Fruit fly (Drosophila melanogaster) whole organism, wandering third instar larva: Measurements from ENCODE around the gene Nemp.
A peak's percentile ranks its signal among the peaks of the same experiment; 100 is the strongest.

Experiments
- CrebA ChIP-seq: fragments of 200-800 bp; sonication (Bioruptor generic); optimal IDR thresholded peaks from 2 replicates; lab custom pipeline; 2016; ENCODE audit warnings: missing biosample characterization, mild to moderate bottlenecking, missing genetic modification characterization, borderline replicate concordance
- Dfd ChIP-seq: fragments of >200 bp; optimal IDR thresholded peaks from 2 replicates; lab custom pipeline; 2017; ENCODE audit warnings: missing biosample characterization, missing genetic modification characterization
- Dif ChIP-seq: fragments of 200-275, 200-300 bp; sonication (Bioruptor generic); optimal IDR thresholded peaks from 2 replicates; lab custom pipeline; 2018; ENCODE audit warnings: missing biosample characterization, missing genetic modification characterization; ENCODE audit not compliant: partially characterized antibody
- Myc ChIP-seq: fragments of >200 bp; optimal IDR thresholded peaks from 2 replicates; lab custom pipeline; 2017
- N ChIP-seq: fragments of >200 bp; optimal IDR thresholded peaks from 2 replicates; lab custom pipeline; 2018; ENCODE audit warnings: missing biosample characterization, missing external identifiers, missing genetic modification characterization
- h ChIP-seq: fragments of 200-800 bp; sonication (Bioruptor generic); optimal IDR thresholded peaks from 3 replicates; lab custom pipeline; 2016; ENCODE audit warnings: missing biosample characterization, mild to moderate bottlenecking, missing genetic modification characterization
- psq ChIP-seq: fragments of 200-800 bp; sonication (Bioruptor generic); optimal IDR thresholded peaks from 3 replicates; lab custom pipeline; 2017; ENCODE audit warnings: missing biosample characterization, mild to moderate bottlenecking, missing genetic modification characterization, moderate library complexity

Gene Nemp

dm6 chrX:16610601-16611058, 44.2 kb downstream of the Nemp start, which contains the start of gene mbt:
Gene mbt (plus strand): TSS chrX:16610685.
- TF ChIP-seq psq (GFP tag; lab: Kevin White, UChicago): peak; percentile 8
- peak; percentile 68 for TF ChIP-seq N (GFP tag; lab: Kevin White, UChicago)
- peak; percentile 35 for TF ChIP-seq h (GFP tag; lab: Kevin White, UChicago)
- TF ChIP-seq CrebA (GFP tag; lab: Kevin White, UChicago): no peak
- TF ChIP-seq Myc (lab: Kevin White, UChicago): peak; percentile 80
- peak; percentile 64 for TF ChIP-seq Dfd (GFP tag; lab: Kevin White, UChicago)

dm6 chrX:16607828-16608227, 47.0 kb downstream of the Nemp start:
- TF ChIP-seq Dif (GFP tag; lab: Kevin White, UChicago) (peak; percentile 43), Dfd (GFP tag; lab: Kevin White, UChicago) (no peak)
